Fruit fly (Drosophila melanogaster): ENCODE data around the gene PIG-Wa.

PIG-Wa gene

dm6 chr2L:2420490-2420889, 37.5 kb downstream of the PIG-Wa start, which contains the start of gene CG9886 (continued):
- peak; percentile 15 for TF ChIP-seq CG6813 (GFP tag; optimal IDR thresholded peaks at IDR 0.05)
- peak; percentile 57 for TF ChIP-seq CG7556 (GFP tag; optimal IDR thresholded peaks at IDR 0.05)
- no peak for TF ChIP-seq mld (GFP tag; IDR thresholded peaks at IDR 0.05; ENCODE audit: partially characterized antibody)
- no peak for TF ChIP-seq otp (GFP tag; IDR thresholded peaks at IDR 0.05)
- TF ChIP-seq CG3847 (GFP tag; IDR thresholded peaks at IDR 0.05), result peak; percentile 36; the same call in 1 of the 2 replicates
- peak; percentile 87 for TF ChIP-seq unpg (GFP tag; optimal IDR thresholded peaks at IDR 0.05)
- no peak for TF ChIP-seq CG17612 (GFP tag; IDR thresholded peaks at IDR 0.05)
- 0 out of 3 replicates have a peak, but pooled peaks have one; percentile 63 for TF ChIP-seq CG11695 (GFP tag; IDR thresholded peaks at IDR 0.05)
- peak; percentile 3 for TF ChIP-seq CG10543 (GFP tag; optimal IDR thresholded peaks at IDR 0.05)
- TF ChIP-seq Mrtf (GFP tag; IDR thresholded peaks at IDR 0.05), result no peak
- peak; percentile 74 for TF ChIP-seq grau (tag; optimal IDR thresholded peaks at IDR 0.05)
- no peak for TF ChIP-seq CG17802 (tag; optimal IDR thresholded peaks at IDR 0.05)
- TF ChIP-seq CG7271 (tag; optimal IDR thresholded peaks at IDR 0.05), result peak; percentile 14
- TF ChIP-seq Myb (GFP tag; optimal IDR thresholded peaks at IDR 0.05), result peak; percentile 44
- no peak for TF ChIP-seq gce (GFP tag; IDR thresholded peaks at IDR 0.05)
- TF ChIP-seq kay (GFP tag; optimal IDR thresholded peaks at IDR 0.05), result peak; percentile 42
- TF ChIP-seq z (GFP tag; IDR thresholded peaks at IDR 0.05), result no peak
- no peak for TF ChIP-seq chinmo (GFP tag; IDR thresholded peaks at IDR 0.05; ENCODE audit: partially characterized antibody)
- no peak for TF ChIP-seq da (GFP tag; optimal IDR thresholded peaks at IDR 0.05)
- TF ChIP-seq CG3407 (GFP tag; optimal IDR thresholded peaks at IDR 0.05), result peak; percentile 7
- TF ChIP-seq CG32772 (GFP tag; IDR thresholded peaks at IDR 0.05), result no peak
- no peak for TF ChIP-seq hth (optimal IDR thresholded peaks at IDR 0.05)
- no peak for TF ChIP-seq CrebB (tag; optimal IDR thresholded peaks at IDR 0.05)
- no peak for TF ChIP-seq slou (GFP tag; optimal IDR thresholded peaks at IDR 0.05)
- peak; percentile 8 for TF ChIP-seq ewg (GFP tag; optimal IDR thresholded peaks at IDR 0.05)
- TF ChIP-seq Jarid2 (GFP tag; optimal IDR thresholded peaks at IDR 0.05), result peak; percentile 40
- no peak for TF ChIP-seq CG4282 (GFP tag; optimal IDR thresholded peaks at IDR 0.05)
- TF ChIP-seq ind (GFP tag; optimal IDR thresholded peaks at IDR 0.05), result peak; percentile 49
- peak; percentile 98 for TF ChIP-seq CG18011 (GFP tag; optimal IDR thresholded peaks at IDR 0.05)
- no peak for TF ChIP-seq CG8281 (tag; optimal IDR thresholded peaks at IDR 0.05)
- TF ChIP-seq az2 (GFP tag; optimal IDR thresholded peaks at IDR 0.05), result peak; percentile 56
- peak; percentile 64 for TF ChIP-seq CG2120 (GFP tag; optimal IDR thresholded peaks at IDR 0.05)
- peak; percentile 68 for TF ChIP-seq CG10979 (tag; optimal IDR thresholded peaks at IDR 0.05)
- TF ChIP-seq H2.0 (GFP tag; IDR thresholded peaks at IDR 0.05), result peak; percentile 41; the same call in 1 of the 2 replicates
- TF ChIP-seq sim (GFP tag; IDR thresholded peaks at IDR 0.05), result peak; percentile 32; the same call in 1 of the 2 replicates
- TF ChIP-seq usp (GFP tag; optimal IDR thresholded peaks at IDR 0.05), result no peak
- TF ChIP-seq CG6765 (GFP tag; optimal IDR thresholded peaks at IDR 0.05), result peak; percentile 41
- TF ChIP-seq CG1792 (GFP tag; optimal IDR thresholded peaks at IDR 0.05), result no peak
- TF ChIP-seq HLH54F (GFP tag; optimal IDR thresholded peaks at IDR 0.05), result no peak
- 0 out of 2 replicates have a peak, but pooled peaks have one; percentile 27 for TF ChIP-seq stc (GFP tag; IDR thresholded peaks at IDR 0.05)
- peak; percentile 78 for TF ChIP-seq E2f2 (GFP tag; IDR thresholded peaks at IDR 0.05)
- TF ChIP-seq Eip74EF (GFP tag; optimal IDR thresholded peaks at IDR 0.05), result peak in 1 of 2 experiments; percentile 17
- TF ChIP-seq Usf (GFP tag; optimal IDR thresholded peaks at IDR 0.05), result no peak
- TF ChIP-seq knrl (GFP tag; IDR thresholded peaks at IDR 0.05; ENCODE audit: partially characterized antibody), result peak; percentile 26; the same call in 1 of the 3 replicates
- no peak for TF ChIP-seq Doc3 (GFP tag; IDR thresholded peaks at IDR 0.05; ENCODE audit: partially characterized antibody)
- TF ChIP-seq Hey (tag; optimal IDR thresholded peaks at IDR 0.05), result no peak
- TF ChIP-seq CG1529 (GFP tag; optimal IDR thresholded peaks at IDR 0.05), result peak; percentile 18
- peak in 1 of 2 experiments; percentile 6 for TF ChIP-seq tll (GFP tag; optimal IDR thresholded peaks at IDR 0.05)
- TF ChIP-seq Vsx1 (GFP tag; optimal IDR thresholded peaks at IDR 0.05), result peak; percentile 44
- TF ChIP-seq ssp (GFP tag; IDR thresholded peaks at IDR 0.05), result peak; percentile 45
